Worm (Caenorhabditis elegans): ENCODE measurements around the gene M88.4.

The M88.4 gene

ce11 chrIII:4551963-4552362 lies 3.1 kb downstream of the M88.4 start (continued):
- TF ChIP-seq snpc-4 (GFP tag; optimal IDR thresholded peaks at IDR 0.05) (no peak), snpc-4 (tag; optimal IDR thresholded peaks at IDR 0.05) (peak in 3 of 4 experiments; percentile 12 to 55 (median 45)), rcor-1 (GFP tag; IDR thresholded peaks at IDR 0.05) (no peak; the same call in 1 of the 2 replicates), F37B4.10 (GFP tag; IDR thresholded peaks at IDR 0.05) (no peak), somi-1 (GFP tag; optimal IDR thresholded peaks at IDR 0.05) (no peak), F10E7.11 (tag; optimal IDR thresholded peaks at IDR 0.05) (no peak), ZK185.1 (tag; optimal IDR thresholded peaks at IDR 0.05; ENCODE audit: poor library complexity, severe bottlenecking) (peak; percentile 40), hmg-20 (GFP tag; IDR thresholded peaks at IDR 0.05) (no peak), mel-28 (tag; optimal IDR thresholded peaks at IDR 0.05; ENCODE audit: borderline replicate concordance) (no peak), ceh-40 (GFP tag; IDR thresholded peaks at IDR 0.05) (no peak), dpl-1 (GFP tag; optimal IDR thresholded peaks at IDR 0.05) (no peak), hmg-1.2 (GFP tag; IDR thresholded peaks at IDR 0.05) (peak; percentile 68; the same call in 1 of the 2 replicates), mcd-1 (GFP tag; IDR thresholded peaks at IDR 0.05) (peak; percentile 65), zfh-2 (GFP tag; conservative IDR thresholded peaks at IDR 0.05) (peak; percentile 98), unc-62 (GFP tag; optimal IDR thresholded peaks at IDR 0.05) (no peak), xnd-1 (tag; optimal IDR thresholded peaks at IDR 0.05) (no peak), egl-44 (GFP tag; IDR thresholded peaks at IDR 0.05) (no peak), K11D2.4 (GFP tag; IDR thresholded peaks at IDR 0.05) (no peak), athp-1 (tag; optimal IDR thresholded peaks at IDR 0.05) (no peak), lsy-27 (tag; optimal IDR thresholded peaks at IDR 0.05; ENCODE audit: borderline replicate concordance, insufficient read depth) (no peak), Y79H2A.3 (GFP tag; conservative IDR thresholded peaks at IDR 0.05) (no peak), ztf-22 (GFP tag; optimal IDR thresholded peaks at IDR 0.05) (no peak), nhr-80 (tag; optimal IDR thresholded peaks at IDR 0.05) (peak; percentile 98), F52B5.7 (tag; optimal IDR thresholded peaks at IDR 0.05) (no peak), mes-4 (tag; optimal IDR thresholded peaks at IDR 0.05) (no peak), nfya-1 (tag; optimal IDR thresholded peaks at IDR 0.05; ENCODE audit: borderline replicate concordance, insufficient read depth) (no peak), pbrm-1 (GFP tag; IDR thresholded peaks at IDR 0.05) (0 out of 2 replicates have a peak, but pooled peaks have one; percentile 18), T26A5.8 (tag; optimal IDR thresholded peaks at IDR 0.05) (no peak), lin-35 (GFP tag; optimal IDR thresholded peaks at IDR 0.05) (no peak), lag-1 (GFP tag; IDR thresholded peaks at IDR 0.05) (no peak), F39B2.1 (GFP tag; IDR thresholded peaks at IDR 0.05) (no peak), lsl-1 (GFP tag; optimal IDR thresholded peaks at IDR 0.05) (no peak), Y67H2A.10 (GFP tag; conservative IDR thresholded peaks at IDR 0.05) (no peak), Y53G8AR.9 (GFP tag; conservative IDR thresholded peaks at IDR 0.05) (no peak), ceh-27 (GFP tag; optimal IDR thresholded peaks at IDR 0.05) (peak; percentile 88), nfyb-1 (GFP tag; IDR thresholded peaks at IDR 0.05) (peak; percentile 72), ztf-26 (tag; optimal IDR thresholded peaks at IDR 0.05) (no peak), nhr-90 (tag; optimal IDR thresholded peaks at IDR 0.05) (peak; percentile 45), ztf-18 (tag; optimal IDR thresholded peaks at IDR 0.05) (peak; percentile 47), efl-1 (GFP tag; optimal IDR thresholded peaks at IDR 0.05) (no peak), madf-6 (GFP tag; IDR thresholded peaks at IDR 0.05) (no peak), F55B11.4 (tag; optimal IDR thresholded peaks at IDR 0.05; ENCODE audit: borderline replicate concordance, insufficient read depth) (no peak), hrde-1 (tag; optimal IDR thresholded peaks at IDR 0.05; ENCODE audit: borderline replicate concordance) (no peak), sea-2 (GFP tag; IDR thresholded peaks at IDR 0.05) (no peak), D2030.7 (GFP tag; IDR thresholded peaks at IDR 0.05) (no peak), ztf-6 (GFP tag; IDR thresholded peaks at IDR 0.05) (no peak), sdz-38 (tag; optimal IDR thresholded peaks at IDR 0.05) (no peak), lin-26 (GFP tag; IDR thresholded peaks at IDR 0.05) (peak; percentile 47; the same call in 1 of the 2 replicates), egrh-3 (GFP tag; IDR thresholded peaks at IDR 0.05) (peak; percentile 56)

All from whole organism, young adult.